Worm (Caenorhabditis elegans): ENCODE data around the gene C07B5.6.

ce11 chrX:9548890-9549289, 30.1 kb downstream of the C07B5.6 start:
- TF ChIP-seq elt-2 (tag; optimal IDR thresholded peaks at IDR 0.05) (peak; percentile 40), lin-15B (tag; optimal IDR thresholded peaks at IDR 0.05) (no peak), egl-27 (tag; optimal IDR thresholded peaks at IDR 0.05) (no peak), fkh-10 (GFP tag; optimal IDR thresholded peaks at IDR 0.05) (no peak)
